Worm (Caenorhabditis elegans): ENCODE data around the gene str-136.

DNA sequence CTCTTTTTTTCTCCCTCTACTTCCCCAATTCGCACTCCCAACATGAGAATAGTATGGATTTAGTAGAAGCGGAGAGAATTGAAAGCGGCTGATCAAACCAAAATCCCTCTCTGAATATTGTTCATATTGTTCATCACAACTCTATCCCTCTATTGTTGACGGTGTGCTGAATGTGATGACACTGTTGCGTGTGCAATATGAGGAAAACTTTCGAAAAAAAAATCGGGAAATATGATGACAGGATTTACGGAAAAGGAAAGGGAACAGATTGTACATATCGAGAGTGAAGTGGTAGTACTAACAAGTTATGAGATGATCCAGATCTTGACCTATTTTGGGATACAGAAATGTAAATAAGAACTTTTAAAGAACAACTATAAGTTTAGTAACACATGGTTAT, 17.1 kb upstream of the str-136 start, which contains the start of gene smex-1:
- no peak for TF ChIP-seq ztf-16 (tag; optimal IDR thresholded peaks at IDR 0.05)
- TF ChIP-seq pha-4 (tag; optimal IDR thresholded peaks at IDR 0.05), result no peak
- TF ChIP-seq pqm-1 (tag; optimal IDR thresholded peaks at IDR 0.05), result no peak
- no peak for TF ChIP-seq ama-1 (optimal IDR thresholded peaks at IDR 0.05)
- TF ChIP-seq fkh-6 (tag; optimal IDR thresholded peaks at IDR 0.05), result no peak
- TF ChIP-seq dve-1 (tag; optimal IDR thresholded peaks at IDR 0.05), result no peak
- TF ChIP-seq K02D7.2 (tag; optimal IDR thresholded peaks at IDR 0.05), result no peak
- TF ChIP-seq ceh-19 (GFP tag; optimal IDR thresholded peaks at IDR 0.05), result no peak
